Worm (Caenorhabditis elegans) whole organism, L2 larva: ENCODE measurements around the gene R02F11.3.

Experiments
- C34F6.9 ChIP-seq: fragments of 150-350 bp; optimal IDR thresholded peaks from 2 replicates; lab custom pipeline; 2014; ENCODE audit warnings: missing biosample characterization, missing genetic modification characterization
- Y55F3AM.14 ChIP-seq: fragments of 200-800 bp; sonication (Bioruptor generic); optimal IDR thresholded peaks from 2 replicates; lab custom pipeline; 2018; ENCODE audit warnings: mild to moderate bottlenecking, missing genetic modification characterization, missing compliant biosample characterization
- alr-1 ChIP-seq: fragments of 150-350 bp; optimal IDR thresholded peaks from 2 replicates; lab custom pipeline; 2014; ENCODE audit warnings: missing biosample characterization, missing genetic modification characterization
- aly-2 ChIP-seq: fragments of 150-350 bp; optimal IDR thresholded peaks from 2 replicates; lab custom pipeline; 2014; ENCODE audit warnings: missing biosample characterization, missing genetic modification characterization
- blmp-1 ChIP-seq: sonication (generic microtip); optimal IDR thresholded peaks from 2 replicates; lab custom pipeline; 2017; ENCODE audit warnings: missing genetic modification characterization, mild to moderate bottlenecking, missing compliant biosample characterization, antibody characterized with exemption, moderate library complexity; ENCODE audit not compliant: insufficient read depth
- ceh-16 ChIP-seq: fragments of 150-350 bp; optimal IDR thresholded peaks from 2 replicates; lab custom pipeline; 2014; ENCODE audit warnings: missing biosample characterization, missing genetic modification characterization
- crh-2 ChIP-seq: sonication (generic microtip); optimal IDR thresholded peaks from 2 replicates; lab custom pipeline; 2017; ENCODE audit warnings: missing biosample characterization, missing genetic modification characterization
- dmd-4 ChIP-seq: sonication (generic microtip); optimal IDR thresholded peaks from 2 replicates; lab custom pipeline; 2017; ENCODE audit warnings: missing biosample characterization, missing genetic modification characterization
- egl-27 ChIP-seq: sonication (generic microtip); optimal IDR thresholded peaks from 3 replicates; lab custom pipeline; 2017; ENCODE audit warnings: missing biosample characterization, missing genetic modification reagents, missing genetic modification characterization
- elt-3 ChIP-seq: sonication (generic microtip); optimal IDR thresholded peaks from 2 replicates; lab custom pipeline; 2017; ENCODE audit warnings: missing biosample characterization, missing genetic modification characterization
- fos-1 ChIP-seq: fragments of 150-350 bp; optimal IDR thresholded peaks from 2 replicates; lab custom pipeline; 2014; ENCODE audit warnings: missing biosample characterization, missing genetic modification characterization
- gmeb-1 ChIP-seq: fragments of 150-350 bp; optimal IDR thresholded peaks from 2 replicates; lab custom pipeline; 2014; ENCODE audit warnings: missing biosample characterization, missing genetic modification characterization
- lin-11 ChIP-seq: fragments of 150-350 bp; sonication (generic microtip); optimal IDR thresholded peaks from 2 replicates; lab custom pipeline; 2014; ENCODE audit warnings: missing biosample characterization, missing genetic modification characterization, inconsistent platforms, mixed read lengths
- lin-13 ChIP-seq: fragments of 150-350 bp; optimal IDR thresholded peaks from 2 replicates; lab custom pipeline; 2014; ENCODE audit warnings: missing biosample characterization, missing genetic modification reagents, missing genetic modification characterization
- lin-39 ChIP-seq: fragments of 150-350 bp; optimal IDR thresholded peaks from 2 replicates; lab custom pipeline; 2014; ENCODE audit warnings: missing biosample characterization, missing genetic modification reagents, missing genetic modification characterization
- mbf-1 ChIP-seq: sonication (generic microtip); optimal IDR thresholded peaks from 2 replicates; lab custom pipeline; 2017; ENCODE audit warnings: missing biosample characterization, missing genetic modification characterization
- nhr-11 ChIP-seq: fragments of 150-350 bp; optimal IDR thresholded peaks from 2 replicates; lab custom pipeline; 2014; ENCODE audit warnings: missing biosample characterization, missing genetic modification characterization
- nhr-129 ChIP-seq: fragments of 150-350 bp; optimal IDR thresholded peaks from 2 replicates; lab custom pipeline; 2014; ENCODE audit warnings: missing biosample characterization, missing genetic modification characterization
- nhr-21 ChIP-seq: fragments of 150-350 bp; optimal IDR thresholded peaks from 2 replicates; lab custom pipeline; 2014; ENCODE audit warnings: missing biosample characterization, missing genetic modification characterization
- nhr-23 ChIP-seq: fragments of 150-350 bp; optimal IDR thresholded peaks from 2 replicates; lab custom pipeline; 2014; ENCODE audit warnings: missing biosample characterization, missing genetic modification reagents, missing genetic modification characterization
- nhr-237 ChIP-seq: fragments of 150-350 bp; optimal IDR thresholded peaks from 2 replicates; lab custom pipeline; 2014; ENCODE audit warnings: missing biosample characterization, missing genetic modification characterization
- nhr-25 ChIP-seq: fragments of 150-350 bp; sonication (generic microtip); optimal IDR thresholded peaks from 3 replicates; lab custom pipeline; 2014; ENCODE audit warnings: missing biosample characterization, missing genetic modification characterization
- nhr-6 ChIP-seq: fragments of 150-350 bp; optimal IDR thresholded peaks from 2 replicates; lab custom pipeline; 2014; ENCODE audit warnings: missing biosample characterization, missing genetic modification characterization
- peb-1 ChIP-seq: fragments of 150-350 bp; optimal IDR thresholded peaks from 2 replicates; lab custom pipeline; 2014; ENCODE audit warnings: missing biosample characterization, missing genetic modification characterization
- skn-1 ChIP-seq: sonication (generic microtip); optimal IDR thresholded peaks from 2 replicates; lab custom pipeline; 2017; ENCODE audit warnings: missing biosample characterization, missing genetic modification characterization
- sma-9 ChIP-seq, 2 experiments: fragments of 150-350 bp in 1 of 2; sonication (generic microtip) in 1 of 2; optimal IDR thresholded peaks; 2 replicates each; lab custom pipeline; 2014 to 2016; ENCODE audit warnings: missing genetic modification characterization in 2 of 2, mild to moderate bottlenecking in 1 of 2, missing biosample characterization in 1 of 2, missing compliant biosample characterization in 1 of 2, missing genetic modification reagents in 1 of 2, moderate library complexity in 1 of 2
- snpc-4 ChIP-seq: fragments of 150-350 bp; optimal IDR thresholded peaks from 2 replicates; lab custom pipeline; 2014; ENCODE audit warnings: missing biosample characterization, missing genetic modification characterization
- unc-55 ChIP-seq: fragments of 150-350 bp; sonication (generic microtip); optimal IDR thresholded peaks from 3 replicates; lab custom pipeline; 2014; ENCODE audit warnings: missing biosample characterization, missing genetic modification reagents, missing genetic modification characterization
- unc-62 ChIP-seq: fragments of 150-350 bp; optimal IDR thresholded peaks from 2 replicates; lab custom pipeline; 2014; ENCODE audit warnings: missing biosample characterization, missing genetic modification reagents, missing genetic modification characterization
- zag-1 ChIP-seq: fragments of 150-350 bp; optimal IDR thresholded peaks from 2 replicates; lab custom pipeline; 2014; ENCODE audit warnings: missing biosample characterization, missing genetic modification characterization
- ztf-1 ChIP-seq: fragments of 200-800 bp; sonication (Bioruptor generic); conservative IDR thresholded peaks from 2 replicates; pipeline ENCODE4 v1.3.6; 2022; ENCODE audit warnings: missing genetic modification characterization, missing compliant biosample characterization
- ztf-4 ChIP-seq: fragments of 150-350 bp; optimal IDR thresholded peaks from 2 replicates; lab custom pipeline; 2014; ENCODE audit warnings: missing biosample characterization, missing genetic modification characterization

The R02F11.3 gene

ce11 chrV:4794308-4794707 lies 11.4 kb downstream of the R02F11.3 start, which contains the start of gene R02F11.2:
R02F11.2 (plus strand) TSS chrV:4794599.
- TF ChIP-seq nhr-21 (tag; lab: Kevin White, UChicago) (peak; percentile 36), zag-1 (no peak), dmd-4 (tag; lab: Kevin White, UChicago) (no peak), blmp-1 (no peak), mbf-1 (tag; lab: Kevin White, UChicago) (no peak), ztf-4 (peak; percentile 43), C34F6.9 (peak; percentile 14)

DNA sequence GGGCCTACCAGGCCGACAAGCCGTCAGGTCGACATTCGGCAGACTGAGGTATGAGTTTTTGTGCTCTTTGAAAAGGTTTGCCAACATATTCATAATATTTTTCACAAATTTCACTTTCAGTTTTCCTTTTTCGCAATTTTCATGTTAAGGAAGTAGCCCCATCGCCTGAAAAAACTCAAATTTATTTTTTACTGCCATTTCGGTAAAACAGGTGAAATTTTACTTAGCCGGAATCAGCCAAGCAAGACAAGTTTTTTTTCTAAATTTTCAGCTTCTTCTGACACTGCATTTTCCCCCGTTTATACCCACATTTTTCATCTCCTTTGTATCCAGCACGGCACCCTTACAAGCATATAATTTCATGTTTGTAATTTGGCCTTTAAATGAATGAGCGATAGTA lies 14.2 kb downstream of the R02F11.3 start, which contains the start of gene R02F11.11:
R02F11.11 (plus strand) TSS at position 301 of the 400 bp plus-strand sequence.
- TF ChIP-seq sma-9 (GFP tag; optimal IDR thresholded peaks at IDR 0.05; lab: Kevin White, UChicago) = no peak
- no peak for TF ChIP-seq sma-9 (tag; optimal IDR thresholded peaks at IDR 0.05; lab: Kevin White, UChicago)
- no peak for TF ChIP-seq aly-2 (tag; lab: Kevin White, UChicago)
- TF ChIP-seq unc-62 (GFP tag; lab: Kevin White, UChicago) = no peak
- TF ChIP-seq nhr-23 (tag; lab: Kevin White, UChicago) = no peak
- TF ChIP-seq crh-2 (tag; lab: Kevin White, UChicago) = no peak

DNA sequence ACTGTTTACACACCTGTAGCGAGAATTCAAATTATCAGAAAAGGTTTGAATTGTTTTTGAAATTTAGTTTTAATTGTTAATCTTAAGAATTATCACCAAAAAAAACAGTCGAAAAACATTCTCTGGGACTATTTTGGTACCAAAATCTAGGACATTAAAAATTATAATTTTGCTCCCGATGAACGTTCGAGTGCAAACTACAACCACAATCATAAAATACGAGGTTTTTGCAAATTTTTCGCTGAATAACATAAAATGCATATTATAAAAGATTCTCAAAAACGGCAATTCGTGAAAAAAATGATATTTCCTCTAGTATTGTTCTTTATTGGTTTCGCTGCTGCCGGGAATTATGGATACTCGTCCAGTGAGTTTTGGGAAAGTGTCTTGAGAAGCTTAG lies 15.4 kb downstream of the R02F11.3 start, which contains the start of gene R02F11.12:
R02F11.12 (plus strand) TSS at position 301 of the 400 bp plus-strand sequence.
- TF ChIP-seq elt-3 (no peak), nhr-25 (tag; lab: Kevin White, UChicago) (no peak), C34F6.9 (no peak), nhr-11 (no peak), Y55F3AM.14 (GFP tag; lab: Kevin White, UChicago) (no peak), ztf-4 (no peak), aly-2 (tag; lab: Kevin White, UChicago) (no peak)

- TF ChIP-seq lin-11 (tag; lab: Kevin White, UChicago) (no peak), fos-1 (no peak), nhr-129 (no peak), lin-39 (tag; lab: Kevin White, UChicago) (no peak), nhr-6 (no peak), nhr-23 (tag; lab: Kevin White, UChicago) (no peak), peb-1 (tag; lab: Kevin White, UChicago) (no peak), dmd-4 (tag; lab: Kevin White, UChicago) (no peak), egl-27 (tag; lab: Kevin White, UChicago) (no peak), unc-55 (no peak), zag-1 (no peak), alr-1 (tag; lab: Kevin White, UChicago) (no peak), nhr-11 (no peak), snpc-4 (tag; lab: Kevin White, UChicago) (no peak), sma-9 (GFP tag; optimal IDR thresholded peaks at IDR 0.05; lab: Kevin White, UChicago) (no peak), sma-9 (tag; optimal IDR thresholded peaks at IDR 0.05; lab: Kevin White, UChicago) (no peak), elt-3 (no peak), ceh-16 (tag; lab: Kevin White, UChicago) (no peak)
Observed at ce11 chrV:4788823-4789222, 16.9 kb downstream of the R02F11.3 start, which contains the start of gene R02F11.10. R02F11.10 (plus strand) TSS chrV:4789123.

- TF ChIP-seq lin-13 (GFP tag; lab: Kevin White, UChicago) (no peak), nhr-237 (no peak), fos-1 (no peak), nhr-23 (tag; lab: Kevin White, UChicago) (no peak)
Observed at ce11 chrV:4787836-4788235, 17.9 kb downstream of the R02F11.3 start.

DNA sequence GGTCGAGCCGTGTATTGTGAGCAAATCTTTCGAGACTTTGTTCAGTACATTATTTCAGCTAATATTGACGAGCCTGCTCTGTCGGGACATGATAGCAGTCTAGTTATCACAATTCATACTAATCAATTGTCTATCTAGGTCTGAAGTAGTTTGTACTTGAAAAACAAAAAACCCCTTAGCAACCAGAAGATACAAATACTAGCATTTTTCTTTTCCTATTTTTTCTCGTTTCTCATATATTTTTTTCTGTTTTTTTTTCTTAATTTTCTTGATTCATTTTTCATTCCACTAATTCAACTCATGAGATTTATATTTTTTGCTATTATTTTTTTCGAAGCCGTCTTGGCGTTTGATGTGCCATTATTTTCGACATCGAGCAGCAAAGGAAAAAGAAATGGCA lies 18.6 kb downstream of the R02F11.3 start, which contains the start of gene R02F11.9:
R02F11.9 (plus strand) TSS at position 301 of the 400 bp plus-strand sequence.
- TF ChIP-seq peb-1 (tag; lab: Kevin White, UChicago) (no peak), ztf-1 (GFP tag; lab: Robert Waterston, UW) (no peak), zag-1 (no peak), skn-1 (no peak), gmeb-1 (tag; lab: Kevin White, UChicago) (no peak), Y55F3AM.14 (GFP tag; lab: Kevin White, UChicago) (no peak)
- TF ChIP-seq, all 48 proteins: peak for 0
